Fruit fly (Drosophila melanogaster) whole organism, wandering third instar larva: ENCODE data around the gene CG17029.

Experiments used
- CG32264 ChIP-seq: fragments of 200-800 bp; sonication (Bioruptor generic); optimal IDR thresholded peaks from 2 replicates; lab custom pipeline; 2016; ENCODE audit warnings: missing biosample characterization, missing genetic modification characterization
- GATAd ChIP-seq: sonication (Bioruptor generic); optimal IDR thresholded peaks from 2 replicates; lab custom pipeline; 2016; ENCODE audit warnings: missing biosample characterization, missing genetic modification characterization
- Hnf4 ChIP-seq: fragments of 200-800 bp; sonication (Bioruptor generic); optimal IDR thresholded peaks from 2 replicates; lab custom pipeline; 2016; ENCODE audit warnings: missing biosample characterization, mild to moderate bottlenecking, missing genetic modification characterization
- Myc ChIP-seq: fragments of >200 bp; optimal IDR thresholded peaks from 2 replicates; lab custom pipeline; 2017
- OdsH ChIP-seq: fragments of 200-800 bp; sonication (Bioruptor generic); optimal IDR thresholded peaks from 2 replicates; lab custom pipeline; 2016; ENCODE audit warnings: missing biosample characterization, mild to moderate bottlenecking, missing genetic modification characterization
- Sp1 ChIP-seq: fragments of 200-800 bp; sonication (Bioruptor generic); optimal IDR thresholded peaks from 3 replicates; lab custom pipeline; 2019; ENCODE audit warnings: missing biosample characterization, mild to moderate bottlenecking, missing genetic modification characterization, moderate library complexity
- Vsx2 ChIP-seq: fragments of 200-300, 225-300 bp; sonication (Bioruptor generic); optimal IDR thresholded peaks from 2 replicates; lab custom pipeline; 2018; ENCODE audit warnings: missing biosample characterization, missing genetic modification characterization; ENCODE audit not compliant: partially characterized antibody
- dsf ChIP-seq: sonication (Bioruptor generic); optimal IDR thresholded peaks from 2 replicates; lab custom pipeline; 2016; ENCODE audit warnings: missing biosample characterization, missing genetic modification characterization, borderline replicate concordance
- fru ChIP-seq: fragments of 200-800 bp; sonication (Bioruptor generic); optimal IDR thresholded peaks from 3 replicates; lab custom pipeline; 2016; ENCODE audit warnings: missing biosample characterization, mild to moderate bottlenecking, missing genetic modification characterization
- h ChIP-seq: fragments of 200-800 bp; sonication (Bioruptor generic); optimal IDR thresholded peaks from 3 replicates; lab custom pipeline; 2016; ENCODE audit warnings: missing biosample characterization, mild to moderate bottlenecking, missing genetic modification characterization
- pan ChIP-seq: fragments of >200 bp; optimal IDR thresholded peaks from 2 replicates; lab custom pipeline; 2017
- psq ChIP-seq: fragments of 200-800 bp; sonication (Bioruptor generic); optimal IDR thresholded peaks from 3 replicates; lab custom pipeline; 2017; ENCODE audit warnings: missing biosample characterization, mild to moderate bottlenecking, missing genetic modification characterization, moderate library complexity
- usp ChIP-seq: fragments of >200 bp; optimal IDR thresholded peaks from 2 replicates; lab custom pipeline; 2017; ENCODE audit warnings: missing biosample characterization, missing genetic modification characterization

dm6 chr3L:15998217-15998616, 21.5 kb downstream of the CG17029 start:
- TF ChIP-seq psq (GFP tag; lab: Kevin White, UChicago) (no peak), fru (GFP tag; lab: Kevin White, UChicago) (no peak), Hnf4 (GFP tag; lab: Kevin White, UChicago) (no peak), Vsx2 (GFP tag; lab: Kevin White, UChicago) (no peak), usp (GFP tag; lab: Kevin White, UChicago) (no peak), dsf (no peak), h (GFP tag; lab: Kevin White, UChicago) (no peak), pan (no peak), Sp1 (GFP tag; lab: Kevin White, UChicago) (no peak), CG32264 (GFP tag; lab: Kevin White, UChicago) (no peak), OdsH (GFP tag; lab: Kevin White, UChicago) (no peak), Myc (lab: Kevin White, UChicago) (no peak), GATAd (GFP tag; lab: Kevin White, UChicago) (no peak)
